Fruit fly (Drosophila melanogaster) whole organism, adult: ENCODE measurements around the gene mag.

ENCODE experiments used
- CG11617 ChIP-seq: fragments of 200-800 bp; sonication (Bioruptor generic); optimal IDR thresholded peaks from 2 replicates; lab custom pipeline; 2017; ENCODE audit warnings: mild to moderate bottlenecking, missing biosample characterization, missing genetic modification reagents, missing genetic modification characterization
- CG14711 ChIP-seq: fragments of 200-800 bp; sonication (Bioruptor generic); optimal IDR thresholded peaks from 2 replicates; lab custom pipeline; 2018; ENCODE audit warnings: missing biosample characterization, mild to moderate bottlenecking, missing genetic modification characterization, moderate library complexity
- CG7045 ChIP-seq: fragments of 200-800 bp; sonication (Bioruptor generic); optimal IDR thresholded peaks from 2 replicates; lab custom pipeline; 2017; ENCODE audit warnings: missing biosample characterization, mild to moderate bottlenecking, missing genetic modification characterization
- CG7101 ChIP-seq: fragments of 200-800 bp; sonication (Bioruptor generic); optimal IDR thresholded peaks from 2 replicates; lab custom pipeline; 2018; ENCODE audit warnings: missing biosample characterization, mild to moderate bottlenecking, missing genetic modification characterization, moderate library complexity
- cic ChIP-seq: fragments of 200-800 bp; sonication (Bioruptor generic); optimal IDR thresholded peaks from 2 replicates; lab custom pipeline; 2017; ENCODE audit warnings: missing biosample characterization, mild to moderate bottlenecking, missing genetic modification characterization, moderate library complexity
- cnc ChIP-seq, 2 experiments: fragments of >200 bp; optimal IDR thresholded peaks; 2 replicates each; lab custom pipeline; 2017
- kay ChIP-seq: fragments of 200-800 bp; sonication (Bioruptor generic); peaks from one replicate; lab custom pipeline; 2016; ENCODE audit warnings: missing biosample characterization, missing genetic modification characterization, borderline replicate concordance
- ovo ChIP-seq: fragments of 200-800 bp; sonication (Bioruptor generic); optimal IDR thresholded peaks from 2 replicates; lab custom pipeline; 2016; ENCODE audit warnings: missing biosample characterization, missing genetic modification characterization
- pad ChIP-seq: fragments of 200-800 bp; sonication (Bioruptor generic); optimal IDR thresholded peaks from 3 replicates; lab custom pipeline; 2017; ENCODE audit warnings: missing biosample characterization, missing genetic modification characterization, mild to moderate bottlenecking, moderate library complexity, missing genetic modification reagents
- tj ChIP-seq: fragments of 200-800 bp; sonication (Bioruptor generic); optimal IDR thresholded peaks from 3 replicates; lab custom pipeline; 2017; ENCODE audit warnings: missing biosample characterization, mild to moderate bottlenecking, missing genetic modification characterization, moderate library complexity

- TF ChIP-seq CG11617 (GFP tag; lab: Kevin White, UChicago) (peak; percentile 91), kay (GFP tag; lab: Kevin White, UChicago) (peak; percentile 85), CG7101 (tag; lab: Kevin White, UChicago) (peak; percentile 90), tj (GFP tag; lab: Kevin White, UChicago) (peak; percentile 71), CG14711 (tag; lab: Kevin White, UChicago) (peak; percentile 86), pad (GFP tag; lab: Kevin White, UChicago) (peak; percentile 68), cnc (optimal IDR thresholded peaks at IDR 0.05; lab: Kevin White, UChicago) (no peak), CG7045 (GFP tag; lab: Kevin White, UChicago) (peak; percentile 91), cic (peak; percentile 80), ovo (peak; percentile 68)
Observed at dm6 chr3L:20474789-20475208, 14.3 kb downstream of the mag start.
